Worm (Caenorhabditis elegans): ENCODE results near the gene F09E5.12.

Gene F09E5.12

DNA sequence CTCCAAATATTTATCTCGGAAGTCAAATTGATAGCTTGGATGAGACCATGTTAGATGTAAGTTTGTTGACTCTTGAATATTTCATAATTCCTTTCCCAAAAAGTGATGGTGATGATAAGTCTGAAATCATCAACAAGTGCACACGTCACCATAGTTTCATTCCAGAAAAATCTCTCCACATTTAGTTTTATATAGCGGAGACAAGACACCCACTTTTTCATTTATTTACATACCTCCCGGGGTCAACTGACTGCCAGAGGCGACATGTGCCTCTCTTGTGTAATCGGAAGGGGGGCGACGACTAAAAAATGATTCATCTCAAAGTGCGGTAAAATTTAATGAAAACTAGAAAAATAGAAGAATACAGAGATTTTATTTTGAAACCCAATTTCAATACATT, 32.2 kb downstream of the F09E5.12 start (continued):
- TF ChIP-seq ceh-44 (GFP tag; IDR thresholded peaks at IDR 0.05) (no peak), lin-13 (GFP tag; optimal IDR thresholded peaks at IDR 0.05) (no peak), cey-2 (tag; optimal IDR thresholded peaks at IDR 0.05; ENCODE audit: borderline replicate concordance, insufficient read depth) (no peak), ctbp-1 (GFP tag; IDR thresholded peaks at IDR 0.05) (no peak), hif-1 (tag; optimal IDR thresholded peaks at IDR 0.05) (no peak), jun-1 (tag; optimal IDR thresholded peaks at IDR 0.05) (peak; percentile 20)

- TF ChIP-seq hif-1 (tag; optimal IDR thresholded peaks at IDR 0.05) (no peak), sdz-12 (GFP tag; optimal IDR thresholded peaks at IDR 0.05) (no peak), spr-1 (tag; optimal IDR thresholded peaks at IDR 0.05) (no peak), egl-43 (GFP tag; IDR thresholded peaks at IDR 0.05) (no peak), nhr-11 (tag; optimal IDR thresholded peaks at IDR 0.05) (no peak), set-16 (GFP tag; IDR thresholded peaks at IDR 0.05) (no peak), ceh-32 (tag; optimal IDR thresholded peaks at IDR 0.05; ENCODE audit: poor library complexity) (no peak), mdl-1 (tag; optimal IDR thresholded peaks at IDR 0.05) (no peak), ceh-28 (tag; optimal IDR thresholded peaks at IDR 0.05) (no peak), mxl-2 (GFP tag; conservative IDR thresholded peaks at IDR 0.05) (no peak), attf-4 (tag; optimal IDR thresholded peaks at IDR 0.05) (no peak), hlh-11 (tag; optimal IDR thresholded peaks at IDR 0.05) (no peak), madf-5 (GFP tag; IDR thresholded peaks at IDR 0.05) (no peak), lim-7 (GFP tag; IDR thresholded peaks at IDR 0.05) (no peak), mep-1 (tag; optimal IDR thresholded peaks at IDR 0.05) (peak; percentile 19), saeg-2 (GFP tag; IDR thresholded peaks at IDR 0.05) (no peak), gei-8 (GFP tag; optimal IDR thresholded peaks at IDR 0.05) (no peak), jun-1 (tag; optimal IDR thresholded peaks at IDR 0.05) (no peak), lsy-2 (tag; optimal IDR thresholded peaks at IDR 0.05) (no peak), aha-1 (tag) (no peak), daf-16 (GFP tag; optimal IDR thresholded peaks at IDR 0.05) (no peak), daf-16 (tag; optimal IDR thresholded peaks at IDR 0.05) (peak; percentile 15), nhr-6 (tag; optimal IDR thresholded peaks at IDR 0.05) (no peak), fos-1 (tag; optimal IDR thresholded peaks at IDR 0.05) (no peak), lir-3 (tag; optimal IDR thresholded peaks at IDR 0.05) (no peak), tra-1 (GFP tag; IDR thresholded peaks at IDR 0.05) (no peak), nhr-28 (tag; optimal IDR thresholded peaks at IDR 0.05) (peak; percentile 13), nhr-48 (tag; optimal IDR thresholded peaks at IDR 0.05) (no peak), dpl-1 (GFP tag; optimal IDR thresholded peaks at IDR 0.05) (no peak), fkh-10 (GFP tag; optimal IDR thresholded peaks at IDR 0.05) (no peak), spr-3 (GFP tag; optimal IDR thresholded peaks at IDR 0.05) (no peak), unc-62 (GFP tag; optimal IDR thresholded peaks at IDR 0.05 in 1 of 2) (peak in 1 of 2 experiments; percentile 50), unc-62 (tag; optimal IDR thresholded peaks at IDR 0.05) (no peak), duxl-1 (tag; optimal IDR thresholded peaks at IDR 0.05; ENCODE audit: poor library complexity) (no peak), zag-1 (tag; optimal IDR thresholded peaks at IDR 0.05) (no peak), ces-1 (GFP tag; optimal IDR thresholded peaks at IDR 0.05) (no peak), skn-1 (tag; optimal IDR thresholded peaks at IDR 0.05) (no peak)
Measured at ce11 chrII:5337495-5337840, 33.1 kb downstream of the F09E5.12 start.
